Fruit fly (Drosophila melanogaster): Measurements from ENCODE around the gene PLCXD.
A peak's percentile ranks its signal among the peaks of the same experiment; 100 is the strongest.

- TF ChIP-seq pan (optimal IDR thresholded peaks at IDR 0.05), result no peak
- TF ChIP-seq EcR (GFP tag; optimal IDR thresholded peaks at IDR 0.05), result peak in 1 of 2 experiments; percentile 42
Observed at dm6 chr2L:12045578-12045940, 3.7 kb upstream of the PLCXD start.
